Fruit fly (Drosophila melanogaster): ENCODE data around the gene CG9917.

CG9917 gene

dm6 chrX:16361306-16361705 lies 38.3 kb upstream of the CG9917 start, which contains the start of gene nonA (continued):
- peak in 1 of 2 experiments; percentile 32 for TF ChIP-seq Pdp1 (GFP tag; optimal IDR thresholded peaks at IDR 0.05)
- no peak for TF ChIP-seq Atf3 (GFP tag; optimal IDR thresholded peaks at IDR 0.05)
- TF ChIP-seq rib (GFP tag; IDR thresholded peaks at IDR 0.05): no peak
- peak; percentile 51 for TF ChIP-seq CG4617 (GFP tag; optimal IDR thresholded peaks at IDR 0.05; ENCODE audit: borderline replicate concordance)
- no peak for TF ChIP-seq lov (optimal IDR thresholded peaks at IDR 0.05)
- TF ChIP-seq lov (GFP tag; IDR thresholded peaks at IDR 0.05): no peak
- TF ChIP-seq Dek (tag; optimal IDR thresholded peaks at IDR 0.05): no peak
- TF ChIP-seq HHEX (GFP tag; optimal IDR thresholded peaks at IDR 0.05): no peak
- TF ChIP-seq CG10431 (GFP tag; optimal IDR thresholded peaks at IDR 0.05): peak; percentile 12
- TF ChIP-seq lab (GFP tag; optimal IDR thresholded peaks at IDR 0.05): no peak
- peak; percentile 60 for TF ChIP-seq CG14710 (tag; optimal IDR thresholded peaks at IDR 0.05)
- TF ChIP-seq gro (GFP tag; optimal IDR thresholded peaks at IDR 0.05): no peak
- no peak for TF ChIP-seq CG17186 (GFP tag; optimal IDR thresholded peaks at IDR 0.05)
- no peak for TF ChIP-seq ind (GFP tag; optimal IDR thresholded peaks at IDR 0.05)
- TF ChIP-seq corto (GFP tag; optimal IDR thresholded peaks at IDR 0.05): no peak
- TF ChIP-seq stwl (tag; optimal IDR thresholded peaks at IDR 0.05): peak; percentile 9
- no peak for TF ChIP-seq CG6854 (GFP tag; optimal IDR thresholded peaks at IDR 0.05)
- TF ChIP-seq yki (optimal IDR thresholded peaks at IDR 0.05): no peak
- TF ChIP-seq scrt (GFP tag; optimal IDR thresholded peaks at IDR 0.05): peak; percentile 12
- TF ChIP-seq lola (GFP tag; optimal IDR thresholded peaks at IDR 0.05): no peak
- no peak for TF ChIP-seq CG6683 (GFP tag; optimal IDR thresholded peaks at IDR 0.05)
- no peak for TF ChIP-seq CG3407 (GFP tag; optimal IDR thresholded peaks at IDR 0.05)
- TF ChIP-seq mld (GFP tag; IDR thresholded peaks at IDR 0.05; ENCODE audit: partially characterized antibody): no peak
- TF ChIP-seq Opbp (GFP tag; IDR thresholded peaks at IDR 0.05; ENCODE audit: partially characterized antibody): 0 out of 3 replicates have a peak, but pooled peaks have one; percentile 9
- no peak for TF ChIP-seq luna (GFP tag; optimal IDR thresholded peaks at IDR 0.05)
- no peak for TF ChIP-seq Mes4 (GFP tag; optimal IDR thresholded peaks at IDR 0.05)

dm6 chrX:16358670-16359320 lies 35.8 kb upstream of the CG9917 start, which contains the start of the genes U2af50 and PIG-Q:
Gene U2af50 (minus strand): TSS chrX:16359039.
Gene PIG-Q (plus strand): TSS chrX:16359143.
- TF ChIP-seq CG7839 (tag; optimal IDR thresholded peaks at IDR 0.05) (peak; percentile 96), CG17568 (GFP tag; optimal IDR thresholded peaks at IDR 0.05) (no peak), CG15696 (tag; optimal IDR thresholded peaks at IDR 0.05) (peak; percentile 92), Jarid2 (GFP tag; optimal IDR thresholded peaks at IDR 0.05) (no peak), pnt (GFP tag; optimal IDR thresholded peaks at IDR 0.05) (no peak), Xrp1 (GFP tag; IDR thresholded peaks at IDR 0.05) (peak; percentile 95), CG1647 (GFP tag; optimal IDR thresholded peaks at IDR 0.05) (peak; percentile 43), p53 (GFP tag; optimal IDR thresholded peaks at IDR 0.05) (no peak), CG2678 (tag; optimal IDR thresholded peaks at IDR 0.05) (peak; percentile 95), CG6689 (GFP tag; IDR thresholded peaks at IDR 0.05) (peak; percentile 100), CG11456 (GFP tag; IDR thresholded peaks at IDR 0.05) (no peak), CG17385 (GFP tag; optimal IDR thresholded peaks at IDR 0.05) (peak; percentile 87), C15 (GFP tag; IDR thresholded peaks at IDR 0.05) (peak; percentile 73; the same call in 1 of the 3 replicates), CG15269 (tag; optimal IDR thresholded peaks at IDR 0.05) (peak; percentile 95), CG12744 (GFP tag; optimal IDR thresholded peaks at IDR 0.05) (no peak), Blimp-1 (GFP tag; optimal IDR thresholded peaks at IDR 0.05) (peak; percentile 90), CG10431 (GFP tag; optimal IDR thresholded peaks at IDR 0.05) (peak; percentile 63), aop (GFP tag; IDR thresholded peaks at IDR 0.05) (no peak), CG2199 (GFP tag; IDR thresholded peaks at IDR 0.05) (peak; percentile 93), sug (tag; optimal IDR thresholded peaks at IDR 0.05) (peak; percentile 91), CG30431 (GFP tag; optimal IDR thresholded peaks at IDR 0.05) (no peak), CG17359 (tag; optimal IDR thresholded peaks at IDR 0.05) (peak; percentile 93), CG15514 (GFP tag; optimal IDR thresholded peaks at IDR 0.05) (peak; percentile 85), CG7987 (GFP tag; optimal IDR thresholded peaks at IDR 0.05) (peak; percentile 84), BtbVII (GFP tag; optimal IDR thresholded peaks at IDR 0.05) (peak; percentile 90)
